Fruit fly (Drosophila melanogaster) Kc167 (cell line): ENCODE measurements around the gene Dhpr.

Source experiments
- Myc ChIP-seq: fragments of >200 bp; optimal IDR thresholded peaks from 2 replicates; lab custom pipeline; 2017; ENCODE audit warnings: missing external identifiers
- Sin3A ChIP-seq: fragments of >200 bp; optimal IDR thresholded peaks from 2 replicates; lab custom pipeline; 2018; ENCODE audit warnings: missing external identifiers
- h ChIP-seq: fragments of >200 bp; optimal IDR thresholded peaks from 3 replicates; lab custom pipeline; 2018; ENCODE audit warnings: missing external identifiers
- insv ChIP-seq: fragments of >200 bp; optimal IDR thresholded peaks from 3 replicates; lab custom pipeline; 2018; ENCODE audit warnings: missing external identifiers
- psq ChIP-seq: fragments of >200 bp; optimal IDR thresholded peaks from 2 replicates; lab custom pipeline; 2017; ENCODE audit warnings: missing external identifiers

- TF ChIP-seq psq (no peak), Myc (no peak), insv (lab: Kevin White, UChicago) (no peak), h (lab: Kevin White, UChicago) (no peak), Sin3A (lab: Kevin White, UChicago) (no peak)
These were observed 8.1 kb upstream of the Dhpr start for dm6 chr3L:9126021-9126811.
